Fruit fly (Drosophila melanogaster): ENCODE results near the gene Kul.

- no peak for TF ChIP-seq H15 (GFP tag; IDR thresholded peaks at IDR 0.05)
- no peak for TF ChIP-seq slou (GFP tag; optimal IDR thresholded peaks at IDR 0.05)
Observed at dm6 chr3R:29774360-29775193, 48.9 kb downstream of the Kul start.

Data from whole organism, embryonic.